Worm (Caenorhabditis elegans) whole organism, L4/young adult: Measurements from ENCODE around the gene T23B12.6.

Experiments used
- W03F9.2 ChIP-seq: fragments of 150-350 bp; optimal IDR thresholded peaks from 2 replicates; lab custom pipeline; 2014; ENCODE audit warnings: missing biosample characterization, missing genetic modification characterization
- dao-5 ChIP-seq: sonication (generic microtip); optimal IDR thresholded peaks from 2 replicates; lab custom pipeline; 2016; ENCODE audit warnings: missing genotype, missing genetic modification characterization, moderate library complexity, missing compliant biosample characterization
- him-1 ChIP-seq: sonication (generic microtip); optimal IDR thresholded peaks from 2 replicates; lab custom pipeline; 2016; ENCODE audit warnings: missing genotype, missing genetic modification reagents, missing genetic modification characterization, missing compliant biosample characterization

ce11 chrV:8462074-8462473 is 1.9 kb upstream of the T23B12.6 start, which contains the start of the genes dnj-22 and natc-1:
- TF ChIP-seq him-1 (no peak), dao-5 (tag; lab: Kevin White, UChicago) (no peak), W03F9.2 (tag; lab: Kevin White, UChicago) (peak; percentile 88)
